Worm (Caenorhabditis elegans): ENCODE data around the gene K10G9.2.

DNA sequence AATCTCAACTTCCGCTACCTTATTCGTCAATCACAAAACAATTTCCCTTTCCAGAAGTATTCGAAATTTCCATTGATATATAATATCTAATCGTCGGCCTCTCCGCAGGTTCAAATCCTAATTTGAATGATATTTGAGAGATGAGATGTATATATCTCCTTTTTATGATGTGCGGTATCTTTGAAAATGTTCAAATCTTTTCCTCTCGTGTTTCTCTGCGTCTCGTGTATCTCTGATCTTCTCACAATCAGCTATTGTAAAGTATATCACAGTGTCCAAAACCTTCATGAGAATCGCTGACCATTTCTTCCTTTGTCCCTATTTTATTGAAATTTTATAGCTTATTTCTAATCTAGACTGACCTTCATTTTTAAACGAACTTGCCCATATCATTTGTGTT is 4.1 kb downstream of the K10G9.2 start:
- TF ChIP-seq nhr-76 (tag; optimal IDR thresholded peaks at IDR 0.05) (no peak), elt-3 (tag; optimal IDR thresholded peaks at IDR 0.05) (peak in 4 of 6 experiments; percentile 11 to 59 (median 32)), fos-1 (tag; optimal IDR thresholded peaks at IDR 0.05) (no peak), sptf-1 (tag; optimal IDR thresholded peaks at IDR 0.05) (no peak), jun-1 (tag; optimal IDR thresholded peaks at IDR 0.05) (no peak), unc-62 (GFP tag; optimal IDR thresholded peaks at IDR 0.05) (no peak), pax-3 (tag; optimal IDR thresholded peaks at IDR 0.05) (no peak), mdl-1 (tag; optimal IDR thresholded peaks at IDR 0.05) (no peak), skn-1 (tag; optimal IDR thresholded peaks at IDR 0.05) (no peak), egl-27 (tag; optimal IDR thresholded peaks at IDR 0.05) (no peak), F16B12.6 (tag; optimal IDR thresholded peaks at IDR 0.05) (no peak), sox-4 (tag; optimal IDR thresholded peaks at IDR 0.05) (no peak), nhr-90 (tag; optimal IDR thresholded peaks at IDR 0.05; ENCODE audit: poor library complexity) (no peak), nhr-12 (tag; optimal IDR thresholded peaks at IDR 0.05) (no peak)

All from whole organism, L1 larva.